Comparison of ENCODE assay signal across 2 worm cellular contexts in genomic region chrIII:9504347-9504746, ce11.
A peak's percentile ranks its signal among the peaks of the same experiment; 100 is the strongest.
TF ChIP-seq lines count a peak whose summit lies in the region.

No protein-coding gene starts in this region.

TF ChIP-seq in whole organism, L4 larva, 104 proteins besides CTCF, POLR2A, EP300 and RAD21:
- 0 out of 2 replicates have a peak, but pooled peaks have one; percentile 28 for TF ChIP-seq dmd-9 (GFP tag; IDR thresholded peaks at IDR 0.05; lab: Robert Waterston, UW)
- no peak for TF ChIP-seq R02D3.7 (tag; optimal IDR thresholded peaks at IDR 0.05; lab: Kevin White, UChicago)
- TF ChIP-seq unc-130 (GFP tag; optimal IDR thresholded peaks at IDR 0.05; lab: Kevin White, UChicago): peak; percentile 65
- 0 out of 2 replicates have a peak, but pooled peaks have one; percentile 5 for TF ChIP-seq arid-1 (GFP tag; conservative IDR thresholded peaks at IDR 0.05; lab: Robert Waterston, UW)
- TF ChIP-seq lsy-2 (tag; optimal IDR thresholded peaks at IDR 0.05; lab: Kevin White, UChicago): no peak
- TF ChIP-seq lin-38 (GFP tag; IDR thresholded peaks at IDR 0.05; lab: Robert Waterston, UW): peak; percentile 61
- peak; percentile 67; the same call in 1 of the 2 replicates for TF ChIP-seq snpc-1.2 (GFP tag; IDR thresholded peaks at IDR 0.05; lab: Robert Waterston, UW)
- TF ChIP-seq ceh-32 (tag; optimal IDR thresholded peaks at IDR 0.05; lab: Kevin White, UChicago; ENCODE audit: poor library complexity): no peak
- no peak for TF ChIP-seq mep-1 (tag; optimal IDR thresholded peaks at IDR 0.05; lab: Kevin White, UChicago)
- TF ChIP-seq Y48G9A.11 (GFP tag; IDR thresholded peaks at IDR 0.05; lab: Robert Waterston, UW): peak; percentile 54; the same call in 1 of the 2 replicates

TF ChIP-seq in whole organism, young adult, 124 proteins besides CTCF, POLR2A, EP300 and RAD21:
- TF ChIP-seq madf-6 (GFP tag; IDR thresholded peaks at IDR 0.05; lab: Robert Waterston, UW): peak; percentile 95
- TF ChIP-seq F52B5.7 (tag; optimal IDR thresholded peaks at IDR 0.05; lab: Kevin White, UChicago): no peak
- TF ChIP-seq dpl-1 (GFP tag; optimal IDR thresholded peaks at IDR 0.05; lab: Kevin White, UChicago): peak; percentile 50
- TF ChIP-seq lin-26 (GFP tag; IDR thresholded peaks at IDR 0.05; lab: Robert Waterston, UW): 0 out of 2 replicates have a peak, but pooled peaks have one; percentile 50
- peak; percentile 22 for TF ChIP-seq ztf-18 (tag; optimal IDR thresholded peaks at IDR 0.05; lab: Kevin White, UChicago)
- TF ChIP-seq let-607 (tag; optimal IDR thresholded peaks at IDR 0.05; lab: Kevin White, UChicago): no peak
- TF ChIP-seq lag-1 (GFP tag; IDR thresholded peaks at IDR 0.05; lab: Robert Waterston, UW): no peak
- peak; percentile 89 for TF ChIP-seq lsl-1 (GFP tag; optimal IDR thresholded peaks at IDR 0.05; lab: Kevin White, UChicago)
- TF ChIP-seq ceh-100 (GFP tag; IDR thresholded peaks at IDR 0.05; lab: Robert Waterston, UW): peak; percentile 79
- peak; percentile 92 for TF ChIP-seq madf-8 (GFP tag; conservative IDR thresholded peaks at IDR 0.05; lab: Robert Waterston, UW)
- no peak for TF ChIP-seq snpc-1.1 (tag; optimal IDR thresholded peaks at IDR 0.05; lab: Kevin White, UChicago; ENCODE audit: insufficient read depth)
- peak; percentile 24 for TF ChIP-seq unc-130 (GFP tag; optimal IDR thresholded peaks at IDR 0.05; lab: Kevin White, UChicago)
- no peak for TF ChIP-seq aptf-2 (GFP tag; conservative IDR thresholded peaks at IDR 0.05; lab: Robert Waterston, UW)
- peak; percentile 45 for TF ChIP-seq mcd-1 (GFP tag; IDR thresholded peaks at IDR 0.05; lab: Robert Waterston, UW)
- TF ChIP-seq D2030.7 (GFP tag; IDR thresholded peaks at IDR 0.05; lab: Robert Waterston, UW): peak; percentile 89
- TF ChIP-seq hsf-1 (GFP tag; IDR thresholded peaks at IDR 0.05; lab: Robert Waterston, UW): peak; percentile 91
- peak; percentile 38; the same call in 1 of the 2 replicates for TF ChIP-seq Y67H2A.10 (GFP tag; conservative IDR thresholded peaks at IDR 0.05; lab: Robert Waterston, UW)
- 0 out of 2 replicates have a peak, but pooled peaks have one; percentile 46 for TF ChIP-seq B0019.2 (GFP tag; conservative IDR thresholded peaks at IDR 0.05; lab: Robert Waterston, UW)
- TF ChIP-seq zfh-2 (GFP tag; conservative IDR thresholded peaks at IDR 0.05; lab: Robert Waterston, UW): no peak
- no peak for TF ChIP-seq aptf-3 (GFP tag; IDR thresholded peaks at IDR 0.05; lab: Robert Waterston, UW)
- no peak for TF ChIP-seq pha-4 (tag; optimal IDR thresholded peaks at IDR 0.05; lab: Kevin White, UChicago)
- no peak for TF ChIP-seq zim-3 (tag; optimal IDR thresholded peaks at IDR 0.05; lab: Kevin White, UChicago)
- TF ChIP-seq nhr-90 (tag; optimal IDR thresholded peaks at IDR 0.05; lab: Kevin White, UChicago): no peak
- TF ChIP-seq ama-1 (optimal IDR thresholded peaks at IDR 0.05; lab: Kevin White, UChicago): no peak
- no peak for TF ChIP-seq ama-1 (GFP tag; optimal IDR thresholded peaks at IDR 0.05; lab: Kevin White, UChicago)
- TF ChIP-seq attf-5 (GFP tag; optimal IDR thresholded peaks at IDR 0.05; lab: Kevin White, UChicago): no peak
- TF ChIP-seq snpc-4 (GFP tag; optimal IDR thresholded peaks at IDR 0.05; lab: Kevin White, UChicago): no peak
- peak in 1 of 4 experiments; percentile 23 for TF ChIP-seq snpc-4 (tag; optimal IDR thresholded peaks at IDR 0.05; lab: Kevin White, UChicago)
- TF ChIP-seq K12H6.12 (tag; optimal IDR thresholded peaks at IDR 0.05; lab: Kevin White, UChicago): no peak
- TF ChIP-seq Y79H2A.3 (GFP tag; conservative IDR thresholded peaks at IDR 0.05; lab: Robert Waterston, UW): no peak
- TF ChIP-seq nfyb-1 (GFP tag; IDR thresholded peaks at IDR 0.05; lab: Robert Waterston, UW): 0 out of 2 replicates have a peak, but pooled peaks have one; percentile 55
- 0 out of 2 replicates have a peak, but pooled peaks have one; percentile 20 for TF ChIP-seq ekl-4 (GFP tag; IDR thresholded peaks at IDR 0.05; lab: Robert Waterston, UW)
- peak; percentile 71 for TF ChIP-seq F33H1.4 (GFP tag; IDR thresholded peaks at IDR 0.05; lab: Robert Waterston, UW)
- TF ChIP-seq pbrm-1 (GFP tag; IDR thresholded peaks at IDR 0.05; lab: Robert Waterston, UW): peak; percentile 62; the same call in 1 of the 2 replicates
- TF ChIP-seq ceh-91 (GFP tag; IDR thresholded peaks at IDR 0.05; lab: Robert Waterston, UW): peak; percentile 91
- no peak for TF ChIP-seq ztf-25 (GFP tag; IDR thresholded peaks at IDR 0.05; lab: Robert Waterston, UW)
- TF ChIP-seq hlh-12 (tag; optimal IDR thresholded peaks at IDR 0.05; lab: Kevin White, UChicago): no peak
- peak; percentile 29; the same call in 1 of the 2 replicates for TF ChIP-seq C17E4.6 (GFP tag; IDR thresholded peaks at IDR 0.05; lab: Robert Waterston, UW)
- TF ChIP-seq efl-1 (GFP tag; optimal IDR thresholded peaks at IDR 0.05; lab: Kevin White, UChicago): peak; percentile 82
- TF ChIP-seq hmg-1.2 (GFP tag; IDR thresholded peaks at IDR 0.05; lab: Robert Waterston, UW): peak; percentile 33
- no peak for TF ChIP-seq tbp1 (GFP tag; optimal IDR thresholded peaks at IDR 0.05; lab: Kevin White, UChicago)
- no peak for TF ChIP-seq egrh-3 (GFP tag; IDR thresholded peaks at IDR 0.05; lab: Robert Waterston, UW)
- no peak for TF ChIP-seq ztf-22 (GFP tag; optimal IDR thresholded peaks at IDR 0.05; lab: Kevin White, UChicago)
- TF ChIP-seq mel-28 (tag; optimal IDR thresholded peaks at IDR 0.05; lab: Kevin White, UChicago; ENCODE audit: borderline replicate concordance): no peak
- TF ChIP-seq xnd-1 (tag; optimal IDR thresholded peaks at IDR 0.05; lab: Kevin White, UChicago): peak; percentile 89
- no peak; the same call in 1 of the 2 replicates for TF ChIP-seq dox-1 (GFP tag; IDR thresholded peaks at IDR 0.05; lab: Robert Waterston, UW)
- no peak for TF ChIP-seq Y56A3A.18 (GFP tag; IDR thresholded peaks at IDR 0.05; lab: Robert Waterston, UW)
- no peak for TF ChIP-seq K11D2.4 (GFP tag; IDR thresholded peaks at IDR 0.05; lab: Robert Waterston, UW)
- peak; percentile 25 for TF ChIP-seq lin-54 (GFP tag; optimal IDR thresholded peaks at IDR 0.05; lab: Kevin White, UChicago)
- TF ChIP-seq snpc-3.4 (tag; optimal IDR thresholded peaks at IDR 0.05; lab: Kevin White, UChicago): peak; percentile 35
- TF ChIP-seq rcor-1 (GFP tag; IDR thresholded peaks at IDR 0.05; lab: Robert Waterston, UW): no peak
- TF ChIP-seq let-526 (GFP tag; IDR thresholded peaks at IDR 0.05; lab: Robert Waterston, UW): no peak
- TF ChIP-seq nhr-179 (tag; optimal IDR thresholded peaks at IDR 0.05; lab: Kevin White, UChicago): no peak

Comparison
In these comparisons a context has a peak if more than half of its experiments do, and no peak if none do; other contexts are left out.
1. Of the 7 proteins assayed by ChIP-seq in both whole organism, young adult and whole organism, L4 larva: peak only in whole organism, young adult: dpl-1; only in whole organism, L4 larva: none; in both: unc-130; in neither: 4; mixed calls (peak in some experiments, not most) for 1.